Fruit fly (Drosophila melanogaster) whole organism, wandering third instar larva: ENCODE results near the gene CG7778.
A peak's percentile ranks its signal among the peaks of the same experiment; 100 is the strongest.

Source experiments
- Hr78 ChIP-seq: fragments of >200 bp; optimal IDR thresholded peaks from 2 replicates; lab custom pipeline; 2017; ENCODE audit warnings: missing biosample characterization, missing genetic modification characterization
- Jra ChIP-seq: sonication (Bioruptor generic); optimal IDR thresholded peaks from 2 replicates; lab custom pipeline; 2016; ENCODE audit warnings: missing biosample characterization, missing genetic modification characterization
- Mio ChIP-seq: sonication (Bioruptor generic); optimal IDR thresholded peaks from 2 replicates; lab custom pipeline; 2016; ENCODE audit warnings: missing biosample characterization, missing genetic modification characterization
- N ChIP-seq: fragments of >200 bp; optimal IDR thresholded peaks from 2 replicates; lab custom pipeline; 2018; ENCODE audit warnings: missing biosample characterization, missing external identifiers, missing genetic modification characterization
- Rel ChIP-seq, 2 experiments: fragments of 200-800 bp; sonication (Bioruptor generic) in 1 of 2; optimal IDR thresholded peaks; 2 replicates in 1 of 2; 3 replicates in 1 of 2; lab custom pipeline; 2016 to 2019; ENCODE audit warnings: mild to moderate bottlenecking in 2 of 2, missing biosample characterization in 2 of 2, missing genetic modification characterization in 2 of 2, moderate library complexity in 1 of 2
- ey ChIP-seq: fragments of 200-800 bp; sonication (Bioruptor generic); optimal IDR thresholded peaks from 2 replicates; lab custom pipeline; 2016; ENCODE audit warnings: missing biosample characterization, missing genetic modification characterization
- jim ChIP-seq: fragments of 175-275, 200-325 bp; sonication (Bioruptor generic); optimal IDR thresholded peaks from 2 replicates; lab custom pipeline; 2016; ENCODE audit warnings: missing biosample characterization, mild to moderate bottlenecking, missing genetic modification characterization
- usp ChIP-seq: fragments of >200 bp; optimal IDR thresholded peaks from 2 replicates; lab custom pipeline; 2017; ENCODE audit warnings: missing biosample characterization, missing genetic modification characterization

DNA sequence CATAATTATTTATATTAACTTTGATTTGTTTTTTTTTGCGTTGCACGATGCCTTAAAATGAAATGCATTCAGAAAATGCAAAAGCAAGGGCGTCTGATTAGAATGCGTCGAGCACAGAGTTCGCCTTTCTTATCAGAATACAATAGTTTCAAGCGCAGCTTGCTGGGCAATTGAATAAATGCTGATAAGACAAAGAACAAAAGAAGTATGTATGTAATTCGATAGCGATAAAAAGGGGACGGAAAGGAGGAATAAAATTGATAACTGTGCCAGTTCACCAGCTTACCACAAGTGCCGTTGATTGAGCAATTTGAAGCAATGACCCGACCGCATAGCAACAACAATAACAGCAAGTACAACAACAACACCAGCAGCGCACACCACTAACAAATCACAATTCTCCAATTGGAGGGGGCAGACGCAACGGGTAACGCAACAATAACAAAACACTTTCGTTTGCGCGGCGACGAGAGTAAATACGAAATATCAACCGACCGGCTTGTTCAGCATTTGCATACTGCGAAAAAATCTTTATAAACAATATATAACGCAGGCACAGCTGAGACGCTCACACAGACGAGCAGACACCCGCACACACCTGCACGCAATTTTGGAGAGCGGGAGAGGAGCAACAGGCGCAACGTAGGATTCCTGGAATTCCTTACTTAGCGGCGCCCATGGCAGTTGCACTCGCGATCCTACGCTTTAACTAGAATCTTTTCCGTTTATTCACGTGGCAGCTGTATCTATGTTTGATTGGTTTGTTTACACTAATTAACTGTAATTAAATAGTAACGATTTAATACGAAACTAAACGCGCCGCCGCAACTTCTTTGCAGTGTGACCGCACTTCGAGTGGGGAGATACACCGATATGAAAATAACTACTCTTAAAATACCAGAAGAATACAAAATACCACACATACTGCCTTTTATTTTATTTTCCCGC lies 45.9 kb upstream of the CG7778 start, which contains the start of gene Btk:
- TF ChIP-seq usp (no peak), N (GFP tag; lab: Kevin White, UChicago) (no peak), Mio (GFP tag; lab: Kevin White, UChicago) (no peak), Jra (no peak), Hr78 (GFP tag; lab: Kevin White, UChicago) (no peak), Rel (GFP tag; optimal IDR thresholded peaks at IDR 0.05; lab: Kevin White, UChicago) (no peak), Rel (tag; optimal IDR thresholded peaks at IDR 0.05; lab: Kevin White, UChicago) (peak; percentile 31), ey (GFP tag; lab: Kevin White, UChicago) (no peak), jim (GFP tag; lab: Kevin White, UChicago) (no peak)
